Fruit fly (Drosophila melanogaster): ENCODE measurements around the gene ens.

- TF ChIP-seq Sin3A (optimal IDR thresholded peaks at IDR 0.05) (no peak), psq (optimal IDR thresholded peaks at IDR 0.05) (no peak), ttk (optimal IDR thresholded peaks at IDR 0.05) (no peak), h (optimal IDR thresholded peaks at IDR 0.05) (no peak), insv (optimal IDR thresholded peaks at IDR 0.05) (no peak), Myc (optimal IDR thresholded peaks at IDR 0.05) (no peak)
These were observed 19.2 kb downstream of the ens start for dm6 chr3L:4115107-4115506.

All from Kc167 (cell line).